Worm (Caenorhabditis elegans): ENCODE measurements around the gene F22E5.9.
"Not testable (repeated sequence)": the region's sequence is repeated elsewhere in the genome, so short reads cannot be mapped to it uniquely, and the experiment has no call there.

The F22E5.9 gene

ce11 chrII:2622936-2623452 lies 15.2 kb upstream of the F22E5.9 start, which contains the start of gene D2062.4:
D2062.4 (plus strand) TSS chrII:2623402.
- TF ChIP-seq efl-3 (GFP tag; optimal IDR thresholded peaks at IDR 0.05); sox-4 (tag; optimal IDR thresholded peaks at IDR 0.05); lsy-2 (tag; optimal IDR thresholded peaks at IDR 0.05): not testable (repeated sequence)

DNA sequence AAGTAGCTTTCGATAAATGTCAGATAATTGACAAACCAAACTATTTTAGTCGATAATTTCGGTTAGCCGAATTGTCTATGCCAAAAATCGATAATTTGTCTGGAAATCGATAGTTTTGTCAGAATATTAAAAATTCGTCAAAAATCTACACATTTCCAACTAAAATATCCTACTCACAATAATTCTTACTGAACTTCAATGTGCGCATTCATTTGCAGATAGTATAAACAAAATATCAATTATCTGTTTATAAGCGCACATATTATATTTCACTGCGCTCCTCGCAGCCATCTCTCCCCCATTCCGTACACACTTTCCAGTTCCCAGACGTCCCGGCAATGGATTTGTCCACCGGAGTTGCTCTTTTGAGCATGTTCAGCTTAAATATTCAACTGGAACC lies 13.4 kb upstream of the F22E5.9 start, which contains the start of gene lgc-28:
Gene lgc-28, plus strand, starts transcription at position 301 of the 400 bp plus-strand sequence.
- TF ChIP-seq nhr-71 (tag; optimal IDR thresholded peaks at IDR 0.05) (no peak), C34B4.2 (tag; optimal IDR thresholded peaks at IDR 0.05) (no peak), sptf-1 (tag; optimal IDR thresholded peaks at IDR 0.05) (no peak), unc-30 (tag; optimal IDR thresholded peaks at IDR 0.05) (no peak), dpl-1 (GFP tag; optimal IDR thresholded peaks at IDR 0.05) (no peak), isw-1 (GFP tag; IDR thresholded peaks at IDR 0.05) (no peak), nhr-47 (tag; optimal IDR thresholded peaks at IDR 0.05) (no peak), ceh-63 (GFP tag; optimal IDR thresholded peaks at IDR 0.05) (no peak), ceh-82 (tag; optimal IDR thresholded peaks at IDR 0.05) (no peak), lin-14 (GFP tag; optimal IDR thresholded peaks at IDR 0.05) (no peak), jun-1 (tag; optimal IDR thresholded peaks at IDR 0.05) (no peak), fos-1 (tag; optimal IDR thresholded peaks at IDR 0.05) (no peak), pqm-1 (tag; optimal IDR thresholded peaks at IDR 0.05) (no peak), egl-27 (tag; optimal IDR thresholded peaks at IDR 0.05) (no peak), unc-130 (tag; optimal IDR thresholded peaks at IDR 0.05) (no peak), nhr-28 (tag; optimal IDR thresholded peaks at IDR 0.05) (no peak), mab-9 (GFP tag; IDR thresholded peaks at IDR 0.05) (no peak), lin-13 (GFP tag; optimal IDR thresholded peaks at IDR 0.05) (no peak)

ce11 chrII:2627154-2627799 lies 10.9 kb upstream of the F22E5.9 start, which contains the start of gene sri-71:
sri-71 (plus strand) TSS chrII:2627749.
- TF ChIP-seq hpl-2 (GFP tag; optimal IDR thresholded peaks at IDR 0.05) (no peak), nhr-47 (tag; optimal IDR thresholded peaks at IDR 0.05) (no peak), efl-1 (optimal IDR thresholded peaks at IDR 0.05) (no peak), efl-1 (GFP tag; optimal IDR thresholded peaks at IDR 0.05 in 1 of 2) (peak in 1 of 2 experiments; percentile 60), swsn-7 (tag; optimal IDR thresholded peaks at IDR 0.05) (no peak), vab-15 (tag; optimal IDR thresholded peaks at IDR 0.05) (no peak)

ce11 chrII:2628401-2628800 lies 9.8 kb upstream of the F22E5.9 start:
- no peak for TF ChIP-seq elt-2 (tag; optimal IDR thresholded peaks at IDR 0.05)

- TF ChIP-seq snpc-4 (tag; optimal IDR thresholded peaks at IDR 0.05) (no peak), efl-3 (GFP tag; optimal IDR thresholded peaks at IDR 0.05) (no peak), C16A3.4 (tag; optimal IDR thresholded peaks at IDR 0.05) (no peak), tbx-2 (tag; optimal IDR thresholded peaks at IDR 0.05) (no peak), sptf-1 (tag; optimal IDR thresholded peaks at IDR 0.05) (no peak), zag-1 (tag; optimal IDR thresholded peaks at IDR 0.05) (no peak), lir-3 (tag; optimal IDR thresholded peaks at IDR 0.05; ENCODE audit: poor library complexity) (no peak), elt-2 (tag; optimal IDR thresholded peaks at IDR 0.05) (no peak), lin-35 (GFP tag; optimal IDR thresholded peaks at IDR 0.05) (no peak), unc-98 (GFP tag; IDR thresholded peaks at IDR 0.05) (no peak), egl-13 (tag; optimal IDR thresholded peaks at IDR 0.05) (no peak), ceh-8 (GFP tag; optimal IDR thresholded peaks at IDR 0.05) (no peak), C34B4.2 (tag; optimal IDR thresholded peaks at IDR 0.05) (no peak), grh-1 (GFP tag; IDR thresholded peaks at IDR 0.05) (no peak), alr-1 (tag; optimal IDR thresholded peaks at IDR 0.05; ENCODE audit: borderline replicate concordance) (no peak), F16B12.6 (tag; optimal IDR thresholded peaks at IDR 0.05) (no peak), pag-3 (tag; optimal IDR thresholded peaks at IDR 0.05; ENCODE audit: borderline replicate concordance, insufficient read depth) (no peak)
Measured at ce11 chrII:2629270-2629669, 8.9 kb upstream of the F22E5.9 start, which contains the start of gene sri-37. sri-37 (plus strand) TSS chrII:2629570.

Measured in whole organism, L1 larva.